Worm (Caenorhabditis elegans): ENCODE data around the gene daf-31.

DNA sequence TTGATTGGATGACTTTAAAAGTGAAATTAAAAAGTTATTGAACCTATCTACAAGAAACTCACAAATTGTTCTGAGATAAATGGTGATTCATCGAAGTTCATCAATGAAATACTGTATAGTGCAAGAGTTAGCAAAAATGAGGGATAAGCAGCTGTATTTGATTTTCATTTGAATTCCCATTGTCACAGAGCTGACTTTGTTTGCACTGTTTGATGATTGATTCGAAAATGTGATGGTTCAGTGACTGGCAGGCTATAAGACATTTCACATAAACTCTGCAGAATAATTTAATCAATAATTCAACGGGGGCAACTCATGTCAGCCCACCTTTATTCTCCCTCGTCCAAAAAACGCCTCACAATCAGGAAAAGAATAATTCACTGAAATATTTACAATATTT lies 46.5 kb upstream of the daf-31 start, which contains the start of gene T09A12.8:
- no peak for TF ChIP-seq hmbx-1 (tag; optimal IDR thresholded peaks at IDR 0.05)
- TF ChIP-seq tbx-11 (GFP tag; IDR thresholded peaks at IDR 0.05), result no peak
- no peak for TF ChIP-seq hmg-4 (GFP tag; optimal IDR thresholded peaks at IDR 0.05)
- no peak for TF ChIP-seq flt-1 (GFP tag; IDR thresholded peaks at IDR 0.05)
- TF ChIP-seq ama-1 (optimal IDR thresholded peaks at IDR 0.05), result no peak
- TF ChIP-seq tbx-37 (GFP tag; conservative IDR thresholded peaks at IDR 0.05), result no peak
- no peak for TF ChIP-seq B0310.2 (tag; optimal IDR thresholded peaks at IDR 0.05)
- no peak for TF ChIP-seq tra-4 (tag; optimal IDR thresholded peaks at IDR 0.05)
- no peak for TF ChIP-seq aly-1 (tag; optimal IDR thresholded peaks at IDR 0.05)
- TF ChIP-seq F13C5.2 (tag; optimal IDR thresholded peaks at IDR 0.05), result no peak
- no peak for TF ChIP-seq scrt-1 (GFP tag; IDR thresholded peaks at IDR 0.05)
- TF ChIP-seq ets-7 (tag; optimal IDR thresholded peaks at IDR 0.05), result no peak
- no peak for TF ChIP-seq pes-1 (GFP tag; IDR thresholded peaks at IDR 0.05)
